Fruit fly (Drosophila melanogaster) whole organism: ENCODE measurements around the gene CG7530.

ENCODE experiments used
- CG8478 ChIP-seq: fragments of >200 bp; optimal IDR thresholded peaks from 2 replicates; lab custom pipeline; 2018; ENCODE audit warnings: inconsistent platforms
- Dll ChIP-seq: fragments of >200 bp; optimal IDR thresholded peaks from 2 replicates; lab custom pipeline; 2017
- EcR ChIP-seq, 2 experiments: fragments of >200 bp; optimal IDR thresholded peaks; 2 replicates each; lab custom pipeline; 2017; ENCODE audit warnings: missing biosample characterization in 2 of 2, missing genetic modification characterization in 2 of 2, missing genetic modification reagents in 2 of 2
- pan ChIP-seq: fragments of >200 bp; optimal IDR thresholded peaks from 2 replicates; lab custom pipeline; 2017
- psq ChIP-seq: fragments of >200 bp; optimal IDR thresholded peaks from 2 replicates; lab custom pipeline; 2017
- usp ChIP-seq: fragments of >200 bp; optimal IDR thresholded peaks from 2 replicates; lab custom pipeline; 2017; ENCODE audit warnings: missing biosample characterization, missing genetic modification characterization, mixed read lengths

Gene CG7530

dm6 chr3R:14720130-14720529 lies 11.2 kb downstream of the CG7530 start:
- TF ChIP-seq usp (GFP tag; lab: Kevin White, UChicago) (no peak), CG8478 (lab: Kevin White, UChicago) (no peak), Dll (lab: Kevin White, UChicago) (no peak), psq (lab: Kevin White, UChicago) (no peak)

dm6 chr3R:14719380-14719779 lies 11.9 kb downstream of the CG7530 start:
- no peak for TF ChIP-seq Dll (lab: Kevin White, UChicago)
- TF ChIP-seq EcR (GFP tag; optimal IDR thresholded peaks at IDR 0.05; lab: Kevin White, UChicago) = no peak
- TF ChIP-seq usp (GFP tag; lab: Kevin White, UChicago) = no peak
- no peak for TF ChIP-seq pan (lab: Kevin White, UChicago)
- TF ChIP-seq psq (lab: Kevin White, UChicago) = no peak
- no peak for TF ChIP-seq CG8478 (lab: Kevin White, UChicago)

dm6 chr3R:14717712-14718097 lies 13.6 kb downstream of the CG7530 start:
- TF ChIP-seq psq (lab: Kevin White, UChicago) = no peak
- no peak for TF ChIP-seq Dll (lab: Kevin White, UChicago)

- no peak for TF ChIP-seq CG8478 (lab: Kevin White, UChicago)
- no peak for TF ChIP-seq pan (lab: Kevin White, UChicago)
- TF ChIP-seq Dll (lab: Kevin White, UChicago) = no peak
- TF ChIP-seq usp (GFP tag; lab: Kevin White, UChicago) = no peak
- no peak for TF ChIP-seq psq (lab: Kevin White, UChicago)
- TF ChIP-seq EcR (GFP tag; optimal IDR thresholded peaks at IDR 0.05; lab: Kevin White, UChicago) = no peak
Measured at dm6 chr3R:14717076-14717711, 14.1 kb downstream of the CG7530 start.

dm6 chr3R:14716188-14717075 lies 14.9 kb downstream of the CG7530 start:
- TF ChIP-seq EcR (GFP tag; optimal IDR thresholded peaks at IDR 0.05; lab: Kevin White, UChicago) (no peak), Dll (lab: Kevin White, UChicago) (no peak), psq (lab: Kevin White, UChicago) (no peak)

- no peak for TF ChIP-seq pan (lab: Kevin White, UChicago)
- no peak for TF ChIP-seq CG8478 (lab: Kevin White, UChicago)
- TF ChIP-seq EcR (GFP tag; optimal IDR thresholded peaks at IDR 0.05; lab: Kevin White, UChicago) = peak in 1 of 2 experiments; percentile 95
- no peak for TF ChIP-seq usp (GFP tag; lab: Kevin White, UChicago)
Measured at dm6 chr3R:14714904-14715588, 16.3 kb downstream of the CG7530 start.

dm6 chr3R:14714147-14714903 lies 17.0 kb downstream of the CG7530 start:
- TF ChIP-seq CG8478 (lab: Kevin White, UChicago) (peak; percentile 21), usp (GFP tag; lab: Kevin White, UChicago) (no peak), EcR (GFP tag; optimal IDR thresholded peaks at IDR 0.05; lab: Kevin White, UChicago) (peak in 1 of 2 experiments; percentile 74)

dm6 chr3R:14713776-14714146 lies 17.5 kb downstream of the CG7530 start:
- TF ChIP-seq psq (lab: Kevin White, UChicago) = no peak
- no peak for TF ChIP-seq EcR (GFP tag; optimal IDR thresholded peaks at IDR 0.05; lab: Kevin White, UChicago)
- TF ChIP-seq pan (lab: Kevin White, UChicago) = no peak
- no peak for TF ChIP-seq Dll (lab: Kevin White, UChicago)
- TF ChIP-seq CG8478 (lab: Kevin White, UChicago) = no peak
- TF ChIP-seq usp (GFP tag; lab: Kevin White, UChicago) = no peak

- no peak for TF ChIP-seq psq (lab: Kevin White, UChicago)
Measured at dm6 chr3R:14713110-14713713, 18.1 kb downstream of the CG7530 start.

- TF ChIP-seq psq (lab: Kevin White, UChicago) = no peak
Measured at dm6 chr3R:14711447-14712163, 19.7 kb downstream of the CG7530 start.

dm6 chr3R:14710673-14711072 lies 20.6 kb downstream of the CG7530 start:
- no peak for TF ChIP-seq psq (lab: Kevin White, UChicago)
- no peak for TF ChIP-seq usp (GFP tag; lab: Kevin White, UChicago)
- TF ChIP-seq CG8478 (lab: Kevin White, UChicago) = no peak
- no peak for TF ChIP-seq EcR (GFP tag; optimal IDR thresholded peaks at IDR 0.05; lab: Kevin White, UChicago)
- no peak for TF ChIP-seq Dll (lab: Kevin White, UChicago)
- no peak for TF ChIP-seq pan (lab: Kevin White, UChicago)
